Fruit fly (Drosophila melanogaster) whole organism, pupa: Measurements from ENCODE around the gene Cht2.

ENCODE experiments used
- CG10348 ChIP-seq: fragments of 200-800 bp; sonication (Bioruptor generic); IDR thresholded peaks from 2 replicates; pipeline ENCODE4 v1.3.6; 2022; ENCODE audit warnings: missing biosample characterization, missing genetic modification characterization
- CG12605 ChIP-seq: fragments of 200-800 bp; sonication (Bioruptor generic); IDR thresholded peaks from 2 replicates; pipeline ENCODE4 v1.3.6; 2022; ENCODE audit warnings: missing biosample characterization, missing genetic modification characterization
- CG13204 ChIP-seq: fragments of 200-800 bp; sonication (Bioruptor generic); optimal IDR thresholded peaks from 2 replicates; lab custom pipeline; 2018; ENCODE audit warnings: missing biosample characterization, mild to moderate bottlenecking, missing genetic modification characterization, moderate library complexity
- CG15710 ChIP-seq: fragments of 200-800 bp; sonication (Bioruptor generic); optimal IDR thresholded peaks from 2 replicates; lab custom pipeline; 2018; ENCODE audit warnings: missing biosample characterization, mild to moderate bottlenecking, missing genetic modification characterization, moderate library complexity
- CG17806 ChIP-seq: fragments of 200-800 bp; sonication (Bioruptor generic); optimal IDR thresholded peaks from 2 replicates; lab custom pipeline; 2018; ENCODE audit warnings: missing biosample characterization, mild to moderate bottlenecking, missing genetic modification characterization, moderate library complexity
- CG32121 ChIP-seq: fragments of 200-800 bp; sonication (Bioruptor generic); IDR thresholded peaks from 2 replicates; pipeline ENCODE4 v1.3.6; 2022; ENCODE audit warnings: missing biosample characterization, missing genetic modification characterization
- CG34367 ChIP-seq: fragments of 200-800 bp; sonication (Bioruptor generic); optimal IDR thresholded peaks from 2 replicates; lab custom pipeline; 2018; ENCODE audit warnings: missing biosample characterization, mild to moderate bottlenecking, missing genetic modification characterization
- CG4496 ChIP-seq: fragments of 200-800 bp; sonication (Bioruptor generic); IDR thresholded peaks from 3 replicates; pipeline ENCODE4 v1.3.6; 2022; ENCODE audit warnings: missing biosample characterization, missing genetic modification characterization
- CG8159 ChIP-seq: fragments of 200-800 bp; sonication (Bioruptor generic); optimal IDR thresholded peaks from 3 replicates; lab custom pipeline; 2018; ENCODE audit warnings: missing biosample characterization, mild to moderate bottlenecking, missing genetic modification characterization, moderate library complexity
- CG8301 ChIP-seq: fragments of 200-800 bp; sonication (Bioruptor generic); optimal IDR thresholded peaks from 2 replicates; lab custom pipeline; 2018; ENCODE audit warnings: missing biosample characterization, mild to moderate bottlenecking, missing genetic modification characterization
- CG9948 ChIP-seq: fragments of 200-800 bp; sonication (Bioruptor generic); optimal IDR thresholded peaks from 2 replicates; lab custom pipeline; 2018; ENCODE audit warnings: missing biosample characterization, mild to moderate bottlenecking, missing genetic modification characterization, moderate library complexity
- D1 ChIP-seq: fragments of 200-800 bp; sonication (Bioruptor generic); optimal IDR thresholded peaks from 2 replicates; lab custom pipeline; 2018; ENCODE audit warnings: missing biosample characterization, mild to moderate bottlenecking, missing genetic modification characterization, moderate library complexity
- EcR ChIP-seq: fragments of 200-800 bp; sonication (Bioruptor generic); optimal IDR thresholded peaks from 3 replicates; lab custom pipeline; 2019; ENCODE audit warnings: missing biosample characterization, missing genetic modification characterization, mild to moderate bottlenecking, moderate library complexity, missing genetic modification reagents
- Ets98B ChIP-seq: fragments of 200-800 bp; sonication (Bioruptor generic); IDR thresholded peaks from 2 replicates; pipeline ENCODE4 v1.3.6; 2022; ENCODE audit warnings: missing biosample characterization, missing genetic modification characterization
- Pif1A ChIP-seq: fragments of 200-800 bp; sonication (Bioruptor generic); optimal IDR thresholded peaks from 3 replicates; lab custom pipeline; 2016; ENCODE audit warnings: missing biosample characterization, missing genetic modification characterization
- Pif1B ChIP-seq: fragments of 200-800 bp; sonication (Bioruptor generic); optimal IDR thresholded peaks from 3 replicates; lab custom pipeline; 2016; ENCODE audit warnings: missing biosample characterization, missing genetic modification characterization
- Snoo ChIP-seq: fragments of 200-800 bp; sonication (Bioruptor generic); optimal IDR thresholded peaks from 3 replicates; lab custom pipeline; 2017; ENCODE audit warnings: missing biosample characterization, mild to moderate bottlenecking, missing genetic modification characterization, inconsistent platforms
- fd96Ca ChIP-seq: fragments of 200-800 bp; sonication (Bioruptor generic); IDR thresholded peaks from 3 replicates; pipeline ENCODE4 v1.3.6; 2022; ENCODE audit warnings: missing biosample characterization, missing genetic modification characterization
- gl ChIP-seq: fragments of 200-800 bp; sonication (Bioruptor generic); optimal IDR thresholded peaks from 2 replicates; lab custom pipeline; 2018; ENCODE audit warnings: missing biosample characterization, mild to moderate bottlenecking, missing genetic modification characterization
- rn ChIP-seq: fragments of 200-800 bp; sonication (Bioruptor generic); IDR thresholded peaks from 2 replicates; pipeline ENCODE4 v1.3.6; 2022; ENCODE audit warnings: missing biosample characterization, missing genetic modification characterization

Cht2 gene

DNA sequence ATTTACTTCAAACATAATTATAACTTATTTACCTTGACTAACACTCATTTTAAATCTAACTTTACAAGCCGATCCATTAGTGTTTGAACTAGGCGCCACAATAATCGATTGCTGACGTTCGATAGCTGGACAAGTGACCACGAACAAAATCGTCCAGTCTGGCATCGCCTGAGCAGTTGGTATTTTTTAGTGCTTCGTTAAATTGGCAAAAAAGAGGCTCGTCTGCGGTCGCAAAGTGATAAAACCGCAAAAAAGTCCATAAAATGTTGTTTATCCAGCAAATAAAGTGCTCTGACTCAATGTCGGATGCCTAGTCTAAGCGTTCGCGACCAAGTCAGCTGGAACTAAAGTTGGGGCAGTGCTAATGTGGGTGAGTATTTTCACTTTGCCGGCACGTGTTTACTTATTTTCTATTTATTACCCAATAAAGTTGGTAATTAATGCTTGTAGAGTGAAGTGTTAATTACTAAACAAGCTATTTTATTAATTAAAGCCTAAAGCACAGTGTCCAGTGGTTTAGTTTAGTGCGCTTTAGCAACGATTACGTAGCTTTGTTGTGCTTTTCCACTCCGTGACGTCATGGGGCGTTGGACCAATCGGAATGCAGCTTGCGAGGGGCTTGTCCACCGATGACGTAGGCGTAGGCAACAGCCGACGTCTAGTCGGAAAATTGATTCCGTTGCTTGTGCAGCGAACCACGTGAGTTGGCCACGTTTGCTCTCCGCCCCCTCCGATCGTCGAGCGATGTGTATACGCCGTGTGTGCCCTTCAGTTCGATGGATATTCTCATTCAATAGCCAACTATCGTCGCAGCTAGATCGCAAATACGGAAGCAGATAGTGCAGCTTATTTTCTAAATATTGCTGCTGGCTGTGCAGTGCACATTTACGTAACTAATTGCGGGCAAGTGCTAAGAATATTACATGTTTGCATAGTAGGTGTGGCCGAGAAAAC lies 17.1 kb downstream of the Cht2 start, which contains the start of gene Gk2:
Gene Gk2 (plus strand): TSS at position 33 of the 954 bp plus-strand sequence.
- no peak for TF ChIP-seq Snoo (tag; lab: Kevin White, UChicago)
- peak; percentile 3 for TF ChIP-seq EcR (GFP tag; lab: Kevin White, UChicago)
- TF ChIP-seq CG4496: no peak

DNA sequence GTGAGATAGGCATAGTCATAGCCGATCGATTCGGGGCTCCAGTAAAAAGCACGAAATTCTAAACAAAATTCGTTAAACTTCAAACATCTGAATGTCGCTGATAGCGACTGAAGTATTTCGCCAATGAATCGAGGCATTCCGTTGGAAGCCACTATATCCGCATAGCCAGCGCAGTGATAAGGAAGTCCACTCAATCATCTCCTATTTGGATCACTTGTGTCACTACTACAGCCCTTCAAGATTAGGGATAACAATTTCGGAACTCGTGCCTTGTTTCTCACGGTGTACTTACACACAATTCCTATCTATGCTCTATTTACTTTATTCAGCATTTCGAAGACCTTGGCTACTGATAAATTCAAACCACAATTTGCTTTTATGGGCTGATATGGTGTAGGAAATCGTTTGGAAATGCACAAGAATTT lies 17.8 kb downstream of the Cht2 start, which contains the start of gene PIG-Wb:
Gene PIG-Wb (minus strand): TSS at position 209 of the 425 bp plus-strand sequence.
- TF ChIP-seq CG32121 (GFP tag; lab: Robert Waterston, UW): no peak
- TF ChIP-seq CG9948: no peak
- no peak for TF ChIP-seq Ets98B (GFP tag; lab: Robert Waterston, UW)
- TF ChIP-seq Pif1A (GFP tag; lab: Kevin White, UChicago): no peak
- TF ChIP-seq D1: no peak
- no peak for TF ChIP-seq CG10348 (GFP tag; lab: Robert Waterston, UW)
- TF ChIP-seq CG8159: no peak
- no peak for TF ChIP-seq Snoo (tag; lab: Kevin White, UChicago)
- no peak for TF ChIP-seq CG8301 (tag; lab: Kevin White, UChicago)
- TF ChIP-seq CG15710 (tag; lab: Kevin White, UChicago): no peak
- no peak for TF ChIP-seq CG34367 (tag; lab: Kevin White, UChicago)
- no peak for TF ChIP-seq EcR (GFP tag; lab: Kevin White, UChicago)
- TF ChIP-seq fd96Ca: no peak
- TF ChIP-seq CG12605 (GFP tag; lab: Robert Waterston, UW): no peak
- no peak for TF ChIP-seq CG4496
- no peak for TF ChIP-seq CG13204 (GFP tag; lab: Kevin White, UChicago)
- TF ChIP-seq rn (GFP tag; lab: Robert Waterston, UW): no peak
- no peak for TF ChIP-seq gl (tag; lab: Kevin White, UChicago)
- no peak for TF ChIP-seq CG17806 (tag; lab: Kevin White, UChicago)

DNA sequence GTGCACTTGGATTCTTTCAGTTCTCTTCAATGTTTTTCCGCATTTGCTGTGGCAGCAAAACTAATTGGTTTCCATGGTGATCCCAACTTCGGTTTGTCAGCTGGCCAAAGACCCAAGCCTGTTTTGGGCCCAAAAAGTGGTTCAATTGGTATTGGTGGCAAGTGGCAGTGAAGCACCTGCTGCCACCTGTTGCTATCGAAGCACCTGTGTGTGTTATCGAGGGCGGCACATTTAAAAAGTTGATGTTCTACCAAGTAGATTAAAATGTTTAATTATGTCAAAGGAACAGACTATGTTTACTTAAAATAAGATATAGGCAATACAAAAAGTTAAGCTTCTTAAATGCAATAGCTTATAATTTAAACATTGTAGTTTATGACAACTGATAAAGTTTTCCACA lies 20.1 kb downstream of the Cht2 start, which contains the start of gene Oseg4:
Gene Oseg4 (minus strand): TSS at position 165 of the 400 bp plus-strand sequence.
- TF ChIP-seq CG12605 (GFP tag; lab: Robert Waterston, UW) (peak; percentile 54; the same call in 1 of the 2 replicates), CG10348 (GFP tag; lab: Robert Waterston, UW) (no peak)

DNA sequence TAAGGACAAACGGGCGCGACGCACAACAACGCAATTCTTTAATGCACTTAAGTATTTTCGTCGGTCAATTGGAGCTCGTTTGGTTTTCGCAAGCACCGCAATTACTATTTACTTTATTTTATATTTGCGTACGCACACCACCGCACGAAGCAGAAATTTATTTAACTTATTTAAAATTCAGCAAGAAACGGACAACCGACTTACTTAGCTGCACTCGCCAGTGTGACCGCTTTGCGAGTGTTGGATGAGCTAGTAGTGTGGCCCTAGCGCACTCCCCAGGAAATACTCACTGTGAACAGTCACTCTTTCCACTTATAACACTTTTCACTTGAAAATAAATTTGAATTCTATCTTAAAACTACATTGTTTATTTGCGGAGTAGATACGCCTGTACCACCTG lies 24.9 kb downstream of the Cht2 start, which contains the start of gene drpr:
Gene drpr (minus strand): TSS at position 235 of the 400 bp plus-strand sequence.
- TF ChIP-seq Snoo (tag; lab: Kevin White, UChicago): peak; percentile 53
- TF ChIP-seq Pif1B: peak; percentile 61
- TF ChIP-seq CG8159: peak; percentile 18
- TF ChIP-seq gl (tag; lab: Kevin White, UChicago): no peak
- peak; percentile 15; the same call in 1 of the 2 replicates for TF ChIP-seq Ets98B (GFP tag; lab: Robert Waterston, UW)
- no peak for TF ChIP-seq rn (GFP tag; lab: Robert Waterston, UW)

DNA sequence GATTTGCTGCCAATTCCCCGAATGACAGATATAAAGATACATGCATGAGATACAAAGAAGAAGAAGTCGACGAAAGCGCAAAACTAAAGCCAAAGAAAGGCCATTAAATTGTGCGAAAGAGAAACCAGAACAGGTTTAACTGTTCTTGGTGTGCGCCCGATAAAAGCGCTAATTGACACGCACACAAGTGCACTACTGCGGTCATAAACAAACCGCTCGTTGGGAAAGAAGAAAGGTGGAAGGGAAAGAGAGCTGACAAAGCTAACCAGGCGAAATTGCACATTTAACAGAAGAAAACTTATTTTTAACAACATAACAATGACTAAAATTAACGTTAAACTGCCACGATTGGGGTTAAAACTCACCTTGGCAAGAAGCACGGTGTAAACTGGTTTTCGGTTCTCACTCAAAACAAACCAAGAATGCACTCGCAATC lies 25.6 kb downstream of the Cht2 start:
- peak; percentile 3 for TF ChIP-seq CG13204 (GFP tag; lab: Kevin White, UChicago)
- TF ChIP-seq CG17806 (tag; lab: Kevin White, UChicago): no peak
- TF ChIP-seq EcR (GFP tag; lab: Kevin White, UChicago): peak; percentile 73
- TF ChIP-seq CG9948: no peak
- TF ChIP-seq rn (GFP tag; lab: Robert Waterston, UW): no peak

dm6 chr3L:1729380-1730159 lies 26.2 kb downstream of the Cht2 start:
- TF ChIP-seq CG4496 (no peak), CG17806 (tag; lab: Kevin White, UChicago) (no peak), Ets98B (GFP tag; lab: Robert Waterston, UW) (no peak), fd96Ca (no peak), Pif1B (no peak), EcR (GFP tag; lab: Kevin White, UChicago) (no peak), CG8159 (no peak), CG12605 (GFP tag; lab: Robert Waterston, UW) (no peak), CG13204 (GFP tag; lab: Kevin White, UChicago) (no peak), rn (GFP tag; lab: Robert Waterston, UW) (no peak), CG34367 (tag; lab: Kevin White, UChicago) (no peak), Pif1A (GFP tag; lab: Kevin White, UChicago) (no peak), gl (tag; lab: Kevin White, UChicago) (no peak), CG8301 (tag; lab: Kevin White, UChicago) (no peak), CG9948 (no peak), CG32121 (GFP tag; lab: Robert Waterston, UW) (no peak), Snoo (tag; lab: Kevin White, UChicago) (no peak)
- TF ChIP-seq, all 21 proteins: peak for 0
